Worm (Caenorhabditis elegans) whole organism, L4 larva: ENCODE measurements around the gene C30B5.6.

ENCODE experiments used
- F37D6.2 ChIP-seq: sonication (generic microtip); optimal IDR thresholded peaks from 2 replicates; lab custom pipeline; 2016; ENCODE audit warnings: mild to moderate bottlenecking, missing genetic modification characterization, missing compliant biosample characterization
- R02D3.7 ChIP-seq: fragments of 150-350 bp; sonication (generic microtip); optimal IDR thresholded peaks from 3 replicates; lab custom pipeline; 2014; ENCODE audit warnings: missing biosample characterization, missing genetic modification characterization
- T20F7.1 ChIP-seq: fragments of 200-800 bp; sonication (Bioruptor generic); optimal IDR thresholded peaks from 2 replicates; lab custom pipeline; 2018; ENCODE audit warnings: mild to moderate bottlenecking, missing genetic modification characterization, missing compliant biosample characterization
- T26A8.4 ChIP-seq: fragments of 200-800 bp; sonication (Bioruptor generic); IDR thresholded peaks from 2 replicates; pipeline ENCODE4 v1.3.6; 2022; ENCODE audit warnings: missing genetic modification characterization, missing compliant biosample characterization
- Y75B8A.6 ChIP-seq: fragments of 200-800 bp; sonication (Bioruptor generic); IDR thresholded peaks from 2 replicates; pipeline ENCODE4 v1.3.6; 2022; ENCODE audit warnings: missing genetic modification reagents, missing genetic modification characterization, missing compliant biosample characterization
- aha-1 ChIP-seq: fragments of 150-350 bp; peaks from one replicate; lab custom pipeline; 2014; ENCODE audit warnings: missing biosample characterization, missing genetic modification characterization
- ceh-28 ChIP-seq: fragments of 150-350 bp; optimal IDR thresholded peaks from 2 replicates; lab custom pipeline; 2014; ENCODE audit warnings: missing biosample characterization, missing genetic modification reagents, missing genetic modification characterization
- daf-12 ChIP-seq: fragments of 150-350 bp; optimal IDR thresholded peaks from 2 replicates; lab custom pipeline; 2014; ENCODE audit warnings: missing biosample characterization, missing genetic modification reagents, missing genetic modification characterization
- daf-16 ChIP-seq, 3 experiments: sonication (generic microtip); optimal IDR thresholded peaks; 2 replicates each; lab custom pipeline; 2016 to 2017; ENCODE audit warnings: missing genetic modification characterization in 3 of 3, missing genetic modification reagents in 3 of 3, mild to moderate bottlenecking in 2 of 3, missing compliant biosample characterization in 2 of 3, missing biosample characterization in 1 of 3, moderate library complexity in 1 of 3
- dmd-6 ChIP-seq: fragments of 200-800 bp; sonication (Bioruptor generic); IDR thresholded peaks from 2 replicates; pipeline ENCODE4 v1.3.6; 2022; ENCODE audit warnings: missing genetic modification reagents, missing genetic modification characterization, missing compliant biosample characterization
- dmd-8 ChIP-seq: fragments of 200-800 bp; sonication (Bioruptor generic); IDR thresholded peaks from 2 replicates; pipeline ENCODE4 v1.3.6; 2022; ENCODE audit warnings: missing genetic modification characterization, missing compliant biosample characterization
- dpl-1 ChIP-seq: fragments of 150-350 bp; optimal IDR thresholded peaks from 2 replicates; lab custom pipeline; 2014; ENCODE audit warnings: missing biosample characterization, missing genetic modification reagents, missing genetic modification characterization
- dve-1 ChIP-seq: sonication (generic microtip); optimal IDR thresholded peaks from 2 replicates; lab custom pipeline; 2017; ENCODE audit warnings: antibody characterized with exemption, mild to moderate bottlenecking, missing genetic modification characterization, missing compliant biosample characterization; ENCODE audit not compliant: insufficient read depth
- egl-27 ChIP-seq: sonication (generic microtip); optimal IDR thresholded peaks from 3 replicates; lab custom pipeline; 2017; ENCODE audit warnings: missing biosample characterization, missing genetic modification reagents, missing genetic modification characterization
- fos-1 ChIP-seq: fragments of 150-350 bp; optimal IDR thresholded peaks from 2 replicates; lab custom pipeline; 2014; ENCODE audit warnings: missing biosample characterization, missing genetic modification characterization
- hlh-11 ChIP-seq: fragments of 200-800 bp; sonication (Bioruptor generic); optimal IDR thresholded peaks from 2 replicates; lab custom pipeline; 2018; ENCODE audit warnings: mild to moderate bottlenecking, missing genetic modification characterization, missing compliant biosample characterization
- hlh-30 ChIP-seq: sonication (generic microtip); optimal IDR thresholded peaks from 2 replicates; lab custom pipeline; 2017; ENCODE audit warnings: antibody characterized with exemption, mild to moderate bottlenecking, missing genetic modification characterization, missing compliant biosample characterization; ENCODE audit not compliant: insufficient read depth
- lin-38 ChIP-seq: fragments of 200-800 bp; sonication (Bioruptor generic); IDR thresholded peaks from 2 replicates; pipeline ENCODE4 v1.3.6; 2022; ENCODE audit warnings: missing genetic modification reagents, missing genetic modification characterization, missing compliant biosample characterization
- mdl-1 ChIP-seq, 2 experiments: fragments of 150-350 bp in 1 of 2; sonication (generic microtip) in 1 of 2; optimal IDR thresholded peaks; 2 replicates each; lab custom pipeline; 2014 to 2017; ENCODE audit warnings: missing biosample characterization in 2 of 2, missing genetic modification characterization in 2 of 2
- mdt-29 ChIP-seq: fragments of 200-800 bp; sonication (Bioruptor generic); IDR thresholded peaks from 2 replicates; pipeline ENCODE4 v1.3.6; 2022; ENCODE audit warnings: missing genetic modification reagents, missing genetic modification characterization, missing compliant biosample characterization
- mep-1 ChIP-seq: fragments of 150-350 bp; sonication (generic microtip); optimal IDR thresholded peaks from 3 replicates; lab custom pipeline; 2014; ENCODE audit warnings: missing biosample characterization, missing genetic modification characterization
- nhr-28 ChIP-seq: fragments of 150-350 bp; optimal IDR thresholded peaks from 2 replicates; lab custom pipeline; 2014; ENCODE audit warnings: missing biosample characterization, missing genetic modification characterization
- nhr-42 ChIP-seq: fragments of 200-800 bp; sonication (Bioruptor generic); IDR thresholded peaks from 2 replicates; pipeline ENCODE4 v1.3.6; 2022; ENCODE audit warnings: missing genetic modification characterization, missing compliant biosample characterization
- nhr-77 ChIP-seq: fragments of 150-350 bp; optimal IDR thresholded peaks from 2 replicates; lab custom pipeline; 2014; ENCODE audit warnings: missing biosample characterization, missing genetic modification characterization
- pqm-1 ChIP-seq: sonication (generic microtip); optimal IDR thresholded peaks from 2 replicates; lab custom pipeline; 2017; ENCODE audit warnings: missing biosample characterization, missing genetic modification characterization
- saeg-2 ChIP-seq: fragments of 200-800 bp; sonication (Bioruptor generic); IDR thresholded peaks from 2 replicates; pipeline ENCODE4 v1.3.6; 2022; ENCODE audit warnings: missing genetic modification reagents, missing genetic modification characterization, missing compliant biosample characterization
- set-16 ChIP-seq: fragments of 200-800 bp; sonication (Bioruptor generic); IDR thresholded peaks from 2 replicates; pipeline ENCODE4 v1.3.6; 2022; ENCODE audit warnings: missing genetic modification reagents, missing genetic modification characterization, missing compliant biosample characterization
- tag-97 ChIP-seq: fragments of 200-800 bp; sonication (Bioruptor generic); IDR thresholded peaks from 2 replicates; pipeline ENCODE4 v1.3.6; 2022; ENCODE audit warnings: missing genetic modification characterization, missing compliant biosample characterization
- tra-1 ChIP-seq: fragments of 200-800 bp; sonication (Bioruptor generic); IDR thresholded peaks from 2 replicates; pipeline ENCODE4 v1.3.6; 2022; ENCODE audit warnings: missing genetic modification reagents, missing genetic modification characterization, missing compliant biosample characterization
- unc-62 ChIP-seq, 3 experiments: fragments of 150-350 bp in 1 of 3; sonication (generic microtip); optimal IDR thresholded peaks in 2 of 3; peaks in 1 of 3; 1 replicate in 1 of 3; 2 replicates in 2 of 3; lab custom pipeline; 2014 to 2017; ENCODE audit warnings: missing biosample characterization in 3 of 3, missing genetic modification characterization in 3 of 3, missing genetic modification reagents in 3 of 3, missing genotype in 1 of 3
- zfp-2 ChIP-seq: sonication (generic microtip); optimal IDR thresholded peaks from 2 replicates; lab custom pipeline; 2016; ENCODE audit warnings: mild to moderate bottlenecking, missing genetic modification characterization, missing compliant biosample characterization

The C30B5.6 gene

DNA sequence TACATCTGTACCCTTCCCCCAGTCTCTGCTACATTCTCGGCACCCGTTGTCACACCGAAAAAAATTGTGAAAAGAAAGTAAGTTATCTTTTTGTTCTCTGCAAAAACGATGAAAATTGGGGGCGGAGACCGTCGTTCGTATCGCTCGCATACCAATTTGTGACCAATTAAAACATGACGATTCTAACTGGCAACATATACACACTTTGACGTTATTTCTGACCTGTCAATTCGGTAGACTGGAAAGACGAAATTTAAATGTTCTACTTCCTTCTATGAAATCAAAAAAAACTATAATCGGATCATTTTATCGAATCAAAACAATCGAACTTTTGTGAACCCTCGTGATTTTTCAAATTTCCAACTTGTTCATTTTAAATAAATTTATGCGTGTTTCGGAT lies 41.9 kb downstream of the C30B5.6 start:
- TF ChIP-seq egl-27 = no peak
- TF ChIP-seq ceh-28 = no peak
- peak; percentile 59 for TF ChIP-seq dmd-6 (GFP tag; lab: Robert Waterston, UW)
- TF ChIP-seq, all 104 proteins: peak for 1

DNA sequence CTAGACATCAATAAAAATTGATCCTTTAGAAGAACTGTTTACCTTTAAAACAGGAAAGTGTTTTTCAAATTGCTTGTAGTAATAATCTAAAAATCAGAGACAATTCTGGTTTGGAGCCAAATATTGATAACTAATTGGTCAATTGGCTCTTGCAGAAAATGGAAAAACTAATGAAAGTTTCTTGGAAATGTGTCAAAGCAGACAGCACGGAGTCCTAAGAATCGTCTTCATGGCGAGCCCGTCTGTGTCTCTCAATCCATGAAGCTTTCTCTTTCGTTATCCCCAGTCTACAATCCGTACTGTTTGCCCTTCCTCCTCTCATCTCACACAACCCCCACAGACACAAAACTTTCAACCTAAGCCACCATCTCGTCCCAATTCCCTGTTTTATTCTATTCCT lies 42.9 kb downstream of the C30B5.6 start, which contains the start of gene F40H3.1:
Gene F40H3.1 (plus strand): TSS at position 301 of the 400 bp plus-strand sequence.
- no peak for TF ChIP-seq set-16 (GFP tag; lab: Robert Waterston, UW)

DNA sequence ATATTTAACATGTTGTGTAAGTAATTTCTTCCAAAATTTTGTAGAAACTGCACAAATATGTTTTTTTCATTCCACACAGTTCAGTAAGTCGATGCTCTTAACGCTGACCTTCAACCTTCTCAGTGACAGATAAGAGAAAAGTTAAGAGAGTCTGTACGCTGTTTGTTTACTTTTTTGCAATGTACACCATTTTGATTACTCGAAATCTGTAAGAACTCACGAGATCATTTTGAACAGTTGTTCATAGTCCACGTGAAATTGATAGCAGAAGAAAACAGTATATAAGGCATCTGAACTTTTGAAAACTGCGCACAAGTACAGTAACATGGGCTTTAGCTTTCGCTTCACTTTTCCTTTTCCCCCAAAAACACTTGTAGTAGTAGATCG lies 43.7 kb downstream of the C30B5.6 start:
- no peak for TF ChIP-seq Y75B8A.6
- no peak for TF ChIP-seq zfp-2 (tag; lab: Kevin White, UChicago)
- no peak for TF ChIP-seq dmd-6 (GFP tag; lab: Robert Waterston, UW)
- peak; percentile 84 for TF ChIP-seq aha-1
- no peak for TF ChIP-seq daf-16 (GFP tag; optimal IDR thresholded peaks at IDR 0.05; lab: Kevin White, UChicago)
- peak; percentile 10 for TF ChIP-seq daf-16 (tag; optimal IDR thresholded peaks at IDR 0.05; lab: Kevin White, UChicago)
- no peak for TF ChIP-seq lin-38 (GFP tag; lab: Robert Waterston, UW)
- TF ChIP-seq daf-12 (tag; lab: Kevin White, UChicago) = no peak
- TF ChIP-seq dmd-8 = no peak

DNA sequence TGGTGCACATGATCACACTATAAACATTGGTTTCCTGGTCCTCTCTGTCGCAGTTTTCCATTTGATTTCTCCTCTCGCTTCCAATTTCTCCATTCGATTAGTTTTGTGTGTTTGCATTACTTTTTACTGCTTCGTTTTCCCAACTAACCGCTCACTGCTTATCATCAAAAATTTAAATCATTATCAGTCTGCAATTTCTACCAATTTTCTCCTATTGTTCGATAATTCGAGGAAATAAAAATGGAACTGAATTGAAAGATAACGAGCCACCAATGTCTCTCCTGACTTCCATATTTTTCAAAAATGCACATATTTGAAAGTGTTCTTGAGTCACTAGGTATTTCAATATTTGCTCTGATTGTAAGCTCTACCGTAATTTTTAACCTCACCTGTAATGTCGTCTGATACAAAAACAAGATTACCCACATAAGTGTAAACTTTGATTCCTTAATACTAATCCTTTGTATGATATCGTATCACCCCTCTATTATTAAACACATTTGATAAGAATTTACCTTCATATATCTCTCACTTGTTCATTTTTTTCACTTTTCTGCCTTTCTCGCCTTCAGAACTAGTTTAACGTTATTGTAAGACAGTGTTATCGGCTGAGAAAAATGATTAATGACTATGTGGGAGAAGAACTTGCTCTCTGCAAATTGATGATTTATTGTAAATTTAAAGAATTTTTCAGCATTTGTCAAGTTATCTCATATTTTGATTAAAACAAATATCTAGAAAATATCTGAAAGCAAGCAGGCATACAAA lies 44.3 kb downstream of the C30B5.6 start:
- TF ChIP-seq mdt-29 (GFP tag; lab: Robert Waterston, UW) (no peak), aha-1 (no peak), dmd-6 (GFP tag; lab: Robert Waterston, UW) (peak; percentile 63), pqm-1 (tag; lab: Kevin White, UChicago) (peak; percentile 82), egl-27 (no peak), daf-16 (GFP tag; optimal IDR thresholded peaks at IDR 0.05; lab: Kevin White, UChicago) (no peak), daf-16 (tag; optimal IDR thresholded peaks at IDR 0.05; lab: Kevin White, UChicago) (peak; percentile 21), nhr-77 (peak; percentile 30), hlh-30 (tag; lab: Kevin White, UChicago) (no peak), T20F7.1 (no peak), F37D6.2 (tag; lab: Kevin White, UChicago) (no peak), R02D3.7 (tag; lab: Kevin White, UChicago) (no peak), tag-97 (GFP tag; lab: Robert Waterston, UW) (no peak), T26A8.4 (GFP tag; lab: Robert Waterston, UW) (no peak), dpl-1 (GFP tag; lab: Kevin White, UChicago) (no peak), fos-1 (no peak), tra-1 (GFP tag; lab: Robert Waterston, UW) (no peak), nhr-42 (no peak), unc-62 (GFP tag; optimal IDR thresholded peaks at IDR 0.05 in 1 of 2; lab: Kevin White, UChicago) (peak in 1 of 2 experiments; percentile 51), unc-62 (tag; optimal IDR thresholded peaks at IDR 0.05; lab: Kevin White, UChicago) (no peak), saeg-2 (no peak), nhr-28 (peak; percentile 45), mep-1 (tag; lab: Kevin White, UChicago) (no peak), mdl-1 (tag; optimal IDR thresholded peaks at IDR 0.05; lab: Kevin White, UChicago) (peak in 1 of 2 experiments; percentile 10), hlh-11 (tag; lab: Kevin White, UChicago) (peak; percentile 34), dve-1 (tag; lab: Kevin White, UChicago) (peak; percentile 14)
- TF ChIP-seq, all 104 proteins: peak for 9
